Worm (Caenorhabditis elegans) whole organism, L4/young adult: ENCODE measurements around the gene M04B2.4.

Experiments used
- W03F9.2 ChIP-seq: fragments of 150-350 bp; optimal IDR thresholded peaks from 2 replicates; lab custom pipeline; 2014; ENCODE audit warnings: missing biosample characterization, missing genetic modification characterization
- dao-5 ChIP-seq: sonication (generic microtip); optimal IDR thresholded peaks from 2 replicates; lab custom pipeline; 2016; ENCODE audit warnings: missing genotype, missing genetic modification characterization, moderate library complexity, missing compliant biosample characterization
- him-1 ChIP-seq: sonication (generic microtip); optimal IDR thresholded peaks from 2 replicates; lab custom pipeline; 2016; ENCODE audit warnings: missing genotype, missing genetic modification reagents, missing genetic modification characterization, missing compliant biosample characterization

DNA sequence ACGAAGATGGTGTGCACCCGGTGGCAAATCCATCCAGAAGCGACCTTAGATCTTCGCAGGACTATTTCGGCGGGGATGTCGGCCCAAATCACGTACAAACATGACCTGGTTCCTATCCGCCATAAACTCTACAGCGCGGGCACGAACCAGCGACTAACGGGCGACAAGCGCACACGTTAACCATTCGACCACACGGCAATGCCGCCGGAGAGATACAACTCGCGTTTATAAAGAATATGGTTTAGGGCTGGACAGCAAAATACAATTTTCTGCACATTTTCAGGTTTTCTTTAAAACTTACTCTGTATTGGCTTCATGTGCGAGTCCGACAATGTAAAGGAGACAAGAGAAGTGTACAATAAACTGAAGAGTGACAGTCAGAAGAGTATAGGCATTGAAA, 46.8 kb downstream of the M04B2.4 start:
- peak; percentile 81 for TF ChIP-seq him-1
- TF ChIP-seq W03F9.2 (tag; lab: Kevin White, UChicago) = peak; percentile 56
- TF ChIP-seq dao-5 (tag; lab: Kevin White, UChicago) = peak; percentile 91
